Worm (Caenorhabditis elegans): ENCODE measurements around the gene ZK792.7.

DNA sequence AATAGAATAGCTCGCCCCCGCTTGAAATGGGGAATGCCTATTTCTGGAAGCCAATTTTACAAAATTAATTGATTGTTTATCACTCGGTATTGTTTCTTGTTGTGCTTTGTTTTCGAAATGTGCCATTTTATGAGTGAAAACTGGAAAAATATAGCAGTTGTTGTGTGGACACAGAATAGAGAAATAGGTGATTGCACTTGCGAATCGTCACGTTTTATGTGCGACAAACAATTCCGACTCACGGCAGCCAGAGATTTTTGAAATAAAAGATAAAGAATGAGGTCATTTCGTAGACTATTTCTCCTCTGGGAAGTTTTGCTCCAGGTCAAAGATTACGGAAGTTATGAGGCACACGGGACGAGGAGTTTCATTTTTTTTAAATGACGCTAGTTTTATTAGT, 47.3 kb upstream of the ZK792.7 start:
- TF ChIP-seq ztf-23 (GFP tag; IDR thresholded peaks at IDR 0.05) = no peak
- no peak for TF ChIP-seq med-1 (GFP tag; optimal IDR thresholded peaks at IDR 0.05; ENCODE audit: insufficient read depth)
- no peak for TF ChIP-seq T22C8.4 (GFP tag; IDR thresholded peaks at IDR 0.05)
